Worm (Caenorhabditis elegans) whole organism, L3 larva: ENCODE results near the gene srx-29.
A peak's percentile ranks its signal among the peaks of the same experiment; 100 is the strongest.

Experiments
- ZK546.5 ChIP-seq: sonication (generic microtip); optimal IDR thresholded peaks from 2 replicates; lab custom pipeline; 2017; ENCODE audit warnings: missing biosample characterization, missing genetic modification characterization
- aly-2 ChIP-seq: fragments of 150-350 bp; optimal IDR thresholded peaks from 2 replicates; lab custom pipeline; 2014; ENCODE audit warnings: missing biosample characterization, missing genetic modification characterization
- ama-1 ChIP-seq: fragments of 150-350 bp; optimal IDR thresholded peaks from 2 replicates; lab custom pipeline; 2018
- ceh-16 ChIP-seq: sonication (generic microtip); optimal IDR thresholded peaks from 2 replicates; lab custom pipeline; 2017; ENCODE audit warnings: missing biosample characterization, missing genetic modification characterization
- ceh-82 ChIP-seq: fragments of 150-350 bp; optimal IDR thresholded peaks from 2 replicates; lab custom pipeline; 2014; ENCODE audit warnings: missing biosample characterization, missing genetic modification characterization
- daf-12 ChIP-seq: fragments of 150-350 bp; optimal IDR thresholded peaks from 2 replicates; lab custom pipeline; 2014; ENCODE audit warnings: missing biosample characterization, missing genetic modification reagents, missing genetic modification characterization
- egl-27 ChIP-seq: sonication (generic microtip); optimal IDR thresholded peaks from 4 replicates; lab custom pipeline; 2017; ENCODE audit warnings: missing biosample characterization, missing genetic modification reagents, missing genetic modification characterization
- egl-5 ChIP-seq: fragments of 150-350 bp; optimal IDR thresholded peaks from 2 replicates; lab custom pipeline; 2017; ENCODE audit warnings: missing biosample characterization, missing genetic modification reagents, missing genetic modification characterization, inconsistent platforms
- elt-3 ChIP-seq, 3 experiments: fragments of 150-350 bp in 1 of 3; sonication (generic microtip) in 2 of 3; optimal IDR thresholded peaks; 2 replicates in 2 of 3; 4 replicates in 1 of 3; lab custom pipeline; 2014 to 2017; ENCODE audit warnings: missing biosample characterization in 3 of 3, missing genetic modification characterization in 3 of 3
- eor-1 ChIP-seq, 2 experiments: fragments of 150-350 bp; optimal IDR thresholded peaks; 2 replicates each; lab custom pipeline; 2014 to 2018; ENCODE audit warnings: missing biosample characterization in 2 of 2, missing genetic modification characterization in 2 of 2
- fkh-2 ChIP-seq: fragments of 150-350 bp; optimal IDR thresholded peaks from 2 replicates; lab custom pipeline; 2014; ENCODE audit warnings: missing biosample characterization, missing genetic modification reagents, missing genetic modification characterization
- fos-1 ChIP-seq: fragments of 150-350 bp; optimal IDR thresholded peaks from 2 replicates; lab custom pipeline; 2014; ENCODE audit warnings: missing biosample characterization, missing genetic modification characterization
- hmg-11 ChIP-seq: sonication (generic microtip); optimal IDR thresholded peaks from 2 replicates; lab custom pipeline; 2016; ENCODE audit warnings: missing genetic modification characterization, missing compliant biosample characterization
- jun-1 ChIP-seq: fragments of 150-350 bp; optimal IDR thresholded peaks from 2 replicates; lab custom pipeline; 2014; ENCODE audit warnings: missing biosample characterization, missing genetic modification reagents, missing genetic modification characterization
- lin-15B ChIP-seq: fragments of 150-350 bp; optimal IDR thresholded peaks from 2 replicates; lab custom pipeline; 2014; ENCODE audit warnings: missing biosample characterization, missing genetic modification characterization
- lin-39 ChIP-seq: fragments of 150-350 bp; optimal IDR thresholded peaks from 2 replicates; lab custom pipeline; 2018; ENCODE audit warnings: missing biosample characterization, missing genetic modification reagents, missing genetic modification characterization
- nfya-1 ChIP-seq: sonication (generic microtip); optimal IDR thresholded peaks from 2 replicates; lab custom pipeline; 2017; ENCODE audit warnings: missing genetic modification characterization, mild to moderate bottlenecking, missing compliant biosample characterization, antibody characterized with exemption, moderate library complexity; ENCODE audit not compliant: insufficient read depth
- nhr-12 ChIP-seq: fragments of 150-350 bp; optimal IDR thresholded peaks from 2 replicates; lab custom pipeline; 2014; ENCODE audit warnings: missing biosample characterization, missing genetic modification characterization
- nhr-23 ChIP-seq: fragments of 150-350 bp; optimal IDR thresholded peaks from 2 replicates; lab custom pipeline; 2014; ENCODE audit warnings: missing biosample characterization, missing genetic modification reagents, missing genetic modification characterization
- nhr-25 ChIP-seq: sonication (generic microtip); optimal IDR thresholded peaks from 2 replicates; lab custom pipeline; 2017; ENCODE audit warnings: missing biosample characterization, missing genetic modification characterization
- nhr-28 ChIP-seq: fragments of 150-350 bp; optimal IDR thresholded peaks from 2 replicates; lab custom pipeline; 2014; ENCODE audit warnings: missing biosample characterization, missing genetic modification characterization
- nhr-43 ChIP-seq: sonication (generic microtip); optimal IDR thresholded peaks from 2 replicates; lab custom pipeline; 2016; ENCODE audit warnings: mild to moderate bottlenecking, missing genetic modification characterization, missing compliant biosample characterization; ENCODE audit not compliant: poor library complexity, severe bottlenecking
- nhr-67 ChIP-seq: fragments of 150-350 bp; optimal IDR thresholded peaks from 2 replicates; lab custom pipeline; 2014; ENCODE audit warnings: missing biosample characterization, missing genetic modification characterization
- nhr-76 ChIP-seq: fragments of 150-350 bp; sonication (generic microtip); optimal IDR thresholded peaks from 5 replicates; lab custom pipeline; 2014; ENCODE audit warnings: missing biosample characterization, missing genetic modification characterization
- pha-4 ChIP-seq: fragments of 150-350 bp; optimal IDR thresholded peaks from 2 replicates; lab custom pipeline; 2014; ENCODE audit warnings: missing biosample characterization, missing genetic modification reagents, missing genetic modification characterization
- pqm-1 ChIP-seq: fragments of 150-350 bp; optimal IDR thresholded peaks from 2 replicates; lab custom pipeline; 2017; ENCODE audit warnings: missing biosample characterization, missing genetic modification characterization, inconsistent platforms
- sea-2 ChIP-seq: fragments of 150-350 bp; sonication (generic microtip); optimal IDR thresholded peaks from 4 replicates; lab custom pipeline; 2014; ENCODE audit warnings: missing biosample characterization, missing genetic modification reagents, missing genetic modification characterization
- skn-1 ChIP-seq: fragments of 150-350 bp; optimal IDR thresholded peaks from 2 replicates; lab custom pipeline; 2014; ENCODE audit warnings: missing biosample characterization, missing genetic modification characterization
- snpc-4 ChIP-seq: fragments of 150-350 bp; optimal IDR thresholded peaks from 2 replicates; lab custom pipeline; 2014; ENCODE audit warnings: missing biosample characterization, missing genetic modification characterization
- tbx-2 ChIP-seq: sonication (generic microtip); optimal IDR thresholded peaks from 2 replicates; lab custom pipeline; 2016; ENCODE audit warnings: mild to moderate bottlenecking, missing genetic modification characterization, missing compliant biosample characterization
- unc-39 ChIP-seq: sonication (generic microtip); optimal IDR thresholded peaks from 4 replicates; lab custom pipeline; 2017; ENCODE audit warnings: missing biosample characterization, missing genetic modification characterization
- zag-1 ChIP-seq: fragments of 150-350 bp; optimal IDR thresholded peaks from 2 replicates; lab custom pipeline; 2014; ENCODE audit warnings: missing biosample characterization, missing genetic modification characterization
- ztf-11 ChIP-seq: fragments of 150-350 bp; optimal IDR thresholded peaks from 2 replicates; lab custom pipeline; 2014; ENCODE audit warnings: missing biosample characterization, missing genetic modification characterization
- ztf-4 ChIP-seq: fragments of 150-350 bp; optimal IDR thresholded peaks from 2 replicates; lab custom pipeline; 2014; ENCODE audit warnings: missing biosample characterization, missing genetic modification characterization

The srx-29 gene

DNA sequence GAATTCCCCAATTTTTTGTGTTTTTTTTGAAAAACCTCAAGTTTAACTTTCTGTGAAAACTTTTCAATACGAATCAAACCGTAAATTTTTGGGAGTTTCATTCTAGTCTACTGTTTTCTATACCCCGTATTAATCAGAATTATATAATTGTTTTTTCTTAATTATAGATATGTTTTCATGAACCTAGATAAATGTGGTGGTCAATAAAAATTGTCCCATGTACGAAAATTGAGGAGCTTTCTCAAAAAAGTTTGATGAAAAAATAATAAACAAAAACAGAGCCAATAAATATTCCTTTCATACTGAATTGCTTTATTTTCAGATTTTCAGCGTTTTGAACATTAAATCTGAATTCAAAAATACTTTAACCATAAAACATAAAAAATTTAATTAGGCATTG, 12.4 kb upstream of the srx-29 start, which contains the start of gene Y6E2A.1:
TSS of gene Y6E2A.1 (minus strand) at position 101 of the 400 bp plus-strand sequence.
- no peak for TF ChIP-seq ama-1 (lab: Kevin White, UChicago)
- no peak for TF ChIP-seq aly-2 (tag; lab: Kevin White, UChicago)
- no peak for TF ChIP-seq fkh-2
- TF ChIP-seq egl-5 = no peak
- no peak for TF ChIP-seq nhr-12
- no peak for TF ChIP-seq pqm-1 (tag; lab: Kevin White, UChicago)

DNA sequence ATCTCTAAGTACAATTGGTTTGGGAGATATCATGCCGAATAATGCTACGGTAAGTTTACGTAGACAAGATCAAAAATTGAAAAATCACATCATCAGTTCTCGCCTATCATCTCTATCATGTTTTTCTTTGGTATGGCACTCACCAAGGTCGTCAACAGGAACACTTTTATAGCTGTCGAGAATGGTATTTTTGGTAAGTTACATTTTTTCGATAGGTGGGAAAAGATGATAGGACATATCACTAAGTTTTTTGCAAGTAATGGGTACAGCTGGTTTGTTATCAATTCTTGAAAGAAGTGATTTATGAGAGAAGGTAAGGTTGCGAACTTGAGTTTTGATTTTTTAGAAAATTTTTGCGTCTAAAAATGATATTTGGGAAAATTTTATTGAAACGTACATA, 10.0 kb upstream of the srx-29 start:
- TF ChIP-seq nhr-25 (tag; lab: Kevin White, UChicago) (peak; percentile 24), elt-3 (tag; optimal IDR thresholded peaks at IDR 0.05; lab: Kevin White, UChicago) (peak in 2 of 3 experiments; percentile 17 to 74), egl-27 (tag; lab: Kevin White, UChicago) (no peak)

DNA sequence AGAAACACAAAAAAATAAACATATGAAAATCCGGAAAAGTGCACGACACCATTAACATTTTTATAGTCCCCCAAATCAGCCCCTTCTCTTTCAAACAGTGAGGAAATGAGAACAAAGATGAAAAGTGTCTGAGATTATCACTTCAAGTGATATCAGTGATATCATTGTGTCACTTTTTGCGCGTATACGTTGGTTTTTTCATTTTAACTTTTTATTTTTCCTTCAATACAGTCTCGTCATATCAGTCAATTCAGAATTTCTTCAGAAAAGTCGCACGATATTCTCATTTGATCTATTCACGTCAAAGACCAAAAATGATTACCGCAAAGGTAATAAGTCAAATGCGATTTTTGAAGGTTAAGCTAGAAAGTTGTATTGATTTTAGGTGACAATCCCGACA, 6.7 kb upstream of the srx-29 start, which contains the start of gene twk-34:
TSS of gene twk-34 (plus strand) at position 216 of the 400 bp plus-strand sequence.
- TF ChIP-seq aly-2 (tag; lab: Kevin White, UChicago) = no peak
- no peak for TF ChIP-seq fkh-2
- TF ChIP-seq unc-39 = no peak
- TF ChIP-seq elt-3 (tag; optimal IDR thresholded peaks at IDR 0.05; lab: Kevin White, UChicago) = peak in 1 of 3 experiments; percentile 52
- no peak for TF ChIP-seq nhr-67 (tag; lab: Kevin White, UChicago)
- TF ChIP-seq hmg-11 = no peak
- TF ChIP-seq ztf-4 (tag; lab: Kevin White, UChicago) = no peak

DNA sequence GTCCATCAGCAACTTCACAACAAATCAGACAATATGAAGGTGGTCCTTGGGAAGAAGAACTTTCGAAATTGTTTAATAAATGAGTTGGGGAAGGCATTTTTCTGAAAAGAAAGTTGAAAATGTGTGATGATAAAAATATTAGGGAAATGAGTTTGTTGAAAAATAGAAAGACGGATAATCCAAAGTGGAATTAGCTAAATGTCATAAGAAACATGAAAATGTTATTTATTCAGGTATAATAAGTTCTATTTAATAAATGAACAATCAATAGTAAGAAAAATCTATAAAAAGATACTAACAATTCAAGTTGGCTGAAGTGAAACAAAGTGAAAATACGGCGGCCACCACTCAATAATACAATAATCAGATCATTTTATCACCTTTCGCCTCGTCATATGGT, 4.3 kb upstream of the srx-29 start, which contains the start of gene nhr-53:
TSS of gene nhr-53 (minus strand) at position 101 of the 400 bp plus-strand sequence.
- TF ChIP-seq nhr-12 (no peak), nhr-43 (tag; lab: Kevin White, UChicago) (no peak), ZK546.5 (tag; lab: Kevin White, UChicago) (no peak), egl-5 (no peak)

DNA sequence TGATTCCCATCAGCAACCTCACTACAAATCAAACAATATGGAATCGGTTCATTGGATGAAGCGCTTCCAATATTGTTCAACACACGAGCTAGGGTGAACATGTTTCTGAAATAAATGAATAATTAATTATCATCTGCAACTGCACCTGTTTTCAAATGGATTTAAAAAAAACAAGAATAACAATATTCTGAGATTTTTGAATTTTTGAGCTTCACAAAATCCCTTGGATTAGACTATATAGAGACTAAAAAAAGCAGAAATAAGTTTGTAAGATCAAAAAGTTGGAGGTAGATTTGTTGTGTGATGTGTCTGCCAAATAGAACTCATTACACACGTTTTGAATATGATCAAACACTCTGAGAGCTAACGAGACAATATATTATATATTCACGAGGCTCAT, 1.8 kb upstream of the srx-29 start, which contains the start of gene nhr-199:
TSS of gene nhr-199 (minus strand) at position 101 of the 400 bp plus-strand sequence.
- TF ChIP-seq snpc-4 (no peak), nhr-28 (tag; lab: Kevin White, UChicago) (no peak), zag-1 (tag; lab: Kevin White, UChicago) (no peak), tbx-2 (tag; lab: Kevin White, UChicago) (no peak), nhr-25 (tag; lab: Kevin White, UChicago) (no peak), nhr-76 (tag; lab: Kevin White, UChicago) (no peak), sea-2 (GFP tag; lab: Kevin White, UChicago) (no peak), unc-39 (no peak), jun-1 (tag; lab: Kevin White, UChicago) (no peak), daf-12 (tag; lab: Kevin White, UChicago) (no peak), eor-1 (tag; optimal IDR thresholded peaks at IDR 0.05; lab: Kevin White, UChicago) (no peak), ceh-16 (tag; lab: Kevin White, UChicago) (no peak), lin-39 (no peak), lin-15B (no peak), hmg-11 (no peak), ceh-82 (tag; lab: Kevin White, UChicago) (no peak), ztf-11 (tag; lab: Kevin White, UChicago) (no peak), pha-4 (tag; lab: Kevin White, UChicago) (no peak), egl-5 (no peak)

DNA sequence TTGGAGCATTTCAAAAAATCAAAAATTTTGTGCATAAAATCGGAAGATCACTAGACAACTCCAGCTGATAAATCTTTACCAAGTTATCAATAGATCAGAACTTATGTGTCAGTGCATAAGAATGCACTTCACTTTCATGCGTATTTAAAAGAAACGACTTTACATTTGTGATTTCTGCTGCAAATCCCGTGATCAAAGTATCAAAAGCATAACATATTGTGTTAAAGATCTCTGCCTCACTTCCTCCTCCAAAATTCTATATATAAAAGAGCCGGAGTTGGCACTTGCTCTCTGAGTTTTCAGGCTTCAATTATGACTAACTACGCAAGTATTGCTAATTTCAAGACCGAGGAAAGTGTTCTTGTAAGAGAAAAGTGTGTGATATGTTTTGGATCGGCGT, 4.3 kb downstream of the srx-29 start, which contains the start of gene nhr-198:
TSS of gene nhr-198 (plus strand) at position 313 of the 400 bp plus-strand sequence.
- TF ChIP-seq skn-1 = no peak
- no peak for TF ChIP-seq nfya-1
- TF ChIP-seq nhr-23 (tag; lab: Kevin White, UChicago) = no peak
- no peak for TF ChIP-seq fos-1 (tag; lab: Kevin White, UChicago)
